Worm (Caenorhabditis elegans): ENCODE results near the gene pin-2.

- TF ChIP-seq nhr-28 (tag; optimal IDR thresholded peaks at IDR 0.05) (no peak), nhr-237 (tag; optimal IDR thresholded peaks at IDR 0.05) (no peak), fkh-10 (GFP tag; optimal IDR thresholded peaks at IDR 0.05) (no peak), daf-12 (tag; optimal IDR thresholded peaks at IDR 0.05) (no peak), ceh-28 (tag; optimal IDR thresholded peaks at IDR 0.05) (no peak), pqm-1 (tag; optimal IDR thresholded peaks at IDR 0.05) (no peak), ztf-11 (tag; optimal IDR thresholded peaks at IDR 0.05) (no peak), nhr-76 (tag; optimal IDR thresholded peaks at IDR 0.05) (no peak)
Observed at ce11 chrIV:12811554-12811953, 17.9 kb downstream of the pin-2 start.

Measured in whole organism, L3 larva.